Worm (Caenorhabditis elegans) whole organism, early embryonic: ENCODE measurements around the gene cyp-13A1.

Experiments
- B0310.2 ChIP-seq: sonication (generic microtip); optimal IDR thresholded peaks from 2 replicates; lab custom pipeline; 2016; ENCODE audit warnings: mild to moderate bottlenecking, missing genetic modification characterization, missing compliant biosample characterization
- F13C5.2 ChIP-seq: sonication (generic microtip); optimal IDR thresholded peaks from 2 replicates; lab custom pipeline; 2017; ENCODE audit warnings: mild to moderate bottlenecking, missing genetic modification characterization, inconsistent platforms, missing compliant biosample characterization
- ama-1 ChIP-seq: fragments of 150-350 bp; optimal IDR thresholded peaks from 2 replicates; lab custom pipeline; 2014
- ceh-13 ChIP-seq: fragments of 200-800 bp; sonication (Bioruptor generic); optimal IDR thresholded peaks from 2 replicates; lab custom pipeline; 2018; ENCODE audit warnings: mild to moderate bottlenecking, missing genetic modification characterization, missing compliant biosample characterization
- ets-7 ChIP-seq: sonication (generic microtip); optimal IDR thresholded peaks from 2 replicates; lab custom pipeline; 2016; ENCODE audit warnings: missing genotype, missing genetic modification characterization, missing compliant biosample characterization
- flt-1 ChIP-seq: fragments of 200-800 bp; sonication (Bioruptor generic); IDR thresholded peaks from 2 replicates; pipeline ENCODE4 v1.3.6; 2022; ENCODE audit warnings: missing genetic modification characterization, missing compliant biosample characterization
- hmbx-1 ChIP-seq: sonication (generic microtip); optimal IDR thresholded peaks from 2 replicates; lab custom pipeline; 2016; ENCODE audit warnings: mild to moderate bottlenecking, missing genetic modification characterization, missing compliant biosample characterization
- hmg-4 ChIP-seq: fragments of 200-800 bp; sonication (Bioruptor generic); optimal IDR thresholded peaks from 2 replicates; lab custom pipeline; 2018; ENCODE audit warnings: mild to moderate bottlenecking, missing genetic modification characterization, missing compliant biosample characterization
- pes-1 ChIP-seq: fragments of 200-800 bp; sonication (Bioruptor generic); IDR thresholded peaks from 2 replicates; pipeline ENCODE4 v1.3.6; 2022; ENCODE audit warnings: missing genetic modification reagents, missing genetic modification characterization, missing compliant biosample characterization
- scrt-1 ChIP-seq: fragments of 200-800 bp; sonication (Bioruptor generic); IDR thresholded peaks from 2 replicates; pipeline ENCODE4 v1.3.6; 2022; ENCODE audit warnings: missing genetic modification characterization, missing compliant biosample characterization
- sea-1 ChIP-seq: fragments of 200-800 bp; sonication (Bioruptor generic); conservative IDR thresholded peaks from 2 replicates; pipeline ENCODE4 v1.3.6; 2022; ENCODE audit warnings: missing genetic modification characterization, missing compliant biosample characterization
- tbx-37 ChIP-seq: fragments of 200-800 bp; sonication (Bioruptor generic); conservative IDR thresholded peaks from 2 replicates; pipeline ENCODE4 v1.3.6; 2022; ENCODE audit warnings: missing genetic modification reagents, missing genetic modification characterization, missing compliant biosample characterization
- tra-4 ChIP-seq: sonication (generic microtip); optimal IDR thresholded peaks from 2 replicates; lab custom pipeline; 2017; ENCODE audit warnings: missing genetic modification characterization, missing compliant biosample characterization

- TF ChIP-seq tra-4 (tag; lab: Kevin White, UChicago) (no peak), flt-1 (no peak), ama-1 (lab: Kevin White, UChicago) (no peak), ceh-13 (GFP tag; lab: Kevin White, UChicago) (no peak), F13C5.2 (tag; lab: Kevin White, UChicago) (no peak), tbx-37 (no peak), hmg-4 (GFP tag; lab: Kevin White, UChicago) (no peak), sea-1 (GFP tag; lab: Robert Waterston, UW) (no peak), scrt-1 (no peak), hmbx-1 (tag; lab: Kevin White, UChicago) (no peak), B0310.2 (tag; lab: Kevin White, UChicago) (no peak), ets-7 (tag; lab: Kevin White, UChicago) (no peak), pes-1 (no peak)
Observed at ce11 chrII:9807519-9807972, 25.7 kb upstream of the cyp-13A1 start, which contains the start of gene cyp-13A8.
